Worm (Caenorhabditis elegans) whole organism, late embryonic: ENCODE results near the gene F21D5.4.

Source experiments
- F13H6.1 ChIP-seq: sonication (generic microtip); optimal IDR thresholded peaks from 2 replicates; lab custom pipeline; 2016; ENCODE audit warnings: missing genetic modification characterization, missing compliant biosample characterization
- ceh-14 ChIP-seq: sonication (generic microtip); optimal IDR thresholded peaks from 2 replicates; lab custom pipeline; 2016; ENCODE audit warnings: missing genotype, missing genetic modification characterization, missing compliant biosample characterization
- ceh-18 ChIP-seq: sonication (generic microtip); optimal IDR thresholded peaks from 2 replicates; lab custom pipeline; 2016; ENCODE audit warnings: missing genetic modification characterization, missing compliant biosample characterization
- ceh-30 ChIP-seq: fragments of 150-350 bp; optimal IDR thresholded peaks from 2 replicates; lab custom pipeline; 2014; ENCODE audit warnings: missing biosample characterization, missing genetic modification characterization
- ceh-34 ChIP-seq: sonication (generic microtip); optimal IDR thresholded peaks from 2 replicates; lab custom pipeline; 2016; ENCODE audit warnings: mild to moderate bottlenecking, missing genetic modification characterization, missing compliant biosample characterization
- ceh-45 ChIP-seq: fragments of 200-800 bp; sonication (Bioruptor generic); IDR thresholded peaks from 2 replicates; pipeline ENCODE4 v1.3.6; 2022; ENCODE audit warnings: missing genetic modification reagents, missing genetic modification characterization, missing compliant biosample characterization
- dve-1 ChIP-seq: sonication (generic microtip); optimal IDR thresholded peaks from 2 replicates; lab custom pipeline; 2017; ENCODE audit warnings: antibody characterized with exemption, mild to moderate bottlenecking, missing genetic modification characterization, missing compliant biosample characterization
- eyg-1 ChIP-seq: sonication (generic microtip); optimal IDR thresholded peaks from 2 replicates; lab custom pipeline; 2016; ENCODE audit warnings: missing genotype, missing genetic modification characterization, missing compliant biosample characterization
- nhr-11 ChIP-seq: fragments of 150-350 bp; optimal IDR thresholded peaks from 2 replicates; lab custom pipeline; 2014; ENCODE audit warnings: missing biosample characterization, missing genetic modification characterization
- pag-3 ChIP-seq: sonication (generic microtip); optimal IDR thresholded peaks from 2 replicates; lab custom pipeline; 2016; ENCODE audit warnings: missing compliant biosample characterization, missing genetic modification characterization, borderline replicate concordance
- tbx-2 ChIP-seq: sonication (generic microtip); optimal IDR thresholded peaks from 2 replicates; lab custom pipeline; 2016; ENCODE audit warnings: missing genetic modification characterization, missing compliant biosample characterization

DNA sequence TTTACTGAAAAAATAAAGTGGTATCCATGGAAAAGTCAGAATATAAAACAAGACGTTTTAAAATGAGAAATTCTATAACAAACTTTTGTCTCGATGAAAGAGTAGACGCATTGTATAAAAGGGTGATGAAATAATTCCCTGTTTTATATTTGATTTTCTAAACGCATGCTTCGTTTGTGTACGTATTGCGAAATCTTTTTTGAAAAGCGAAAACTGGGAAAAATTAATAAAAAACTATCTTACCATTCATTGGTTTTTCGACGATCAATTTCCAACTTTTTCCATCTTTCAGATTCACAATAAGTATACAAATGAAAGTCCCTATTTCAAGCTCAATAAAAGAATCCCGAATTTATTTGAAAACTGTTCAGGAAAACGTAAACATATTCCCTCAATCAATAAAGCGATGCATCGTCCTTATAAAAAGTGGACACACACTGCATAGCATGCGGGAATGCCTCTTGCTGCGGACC is 47.0 kb downstream of the F21D5.4 start, which contains the start of gene C33D9.13:
- no peak for TF ChIP-seq tbx-2
- TF ChIP-seq nhr-11 (tag; lab: Kevin White, UChicago), result no peak
- TF ChIP-seq F13H6.1, result no peak
- TF ChIP-seq ceh-34 (tag; lab: Kevin White, UChicago), result no peak
- TF ChIP-seq pag-3 (tag; lab: Kevin White, UChicago), result no peak
- TF ChIP-seq ceh-45, result no peak
- TF ChIP-seq ceh-18 (tag; lab: Kevin White, UChicago), result no peak
- no peak for TF ChIP-seq ceh-30 (tag; lab: Kevin White, UChicago)
- TF ChIP-seq dve-1 (tag; lab: Kevin White, UChicago), result no peak
- TF ChIP-seq ceh-14 (tag; lab: Kevin White, UChicago), result no peak
- TF ChIP-seq eyg-1 (tag; lab: Kevin White, UChicago), result no peak
